Fruit fly (Drosophila melanogaster) whole organism: ENCODE results near the gene tal-AA.

Source experiments
- CG8478 ChIP-seq: fragments of >200 bp; optimal IDR thresholded peaks from 2 replicates; lab custom pipeline; 2018; ENCODE audit warnings: inconsistent platforms
- Dll ChIP-seq: fragments of >200 bp; optimal IDR thresholded peaks from 2 replicates; lab custom pipeline; 2017
- EcR ChIP-seq, 2 experiments: fragments of >200 bp; optimal IDR thresholded peaks; 2 replicates each; lab custom pipeline; 2017; ENCODE audit warnings: missing biosample characterization in 2 of 2, missing genetic modification characterization in 2 of 2, missing genetic modification reagents in 2 of 2
- pan ChIP-seq: fragments of >200 bp; optimal IDR thresholded peaks from 2 replicates; lab custom pipeline; 2017
- psq ChIP-seq: fragments of >200 bp; optimal IDR thresholded peaks from 2 replicates; lab custom pipeline; 2017
- usp ChIP-seq: fragments of >200 bp; optimal IDR thresholded peaks from 2 replicates; lab custom pipeline; 2017; ENCODE audit warnings: missing biosample characterization, missing genetic modification characterization, mixed read lengths

Gene tal-AA

DNA sequence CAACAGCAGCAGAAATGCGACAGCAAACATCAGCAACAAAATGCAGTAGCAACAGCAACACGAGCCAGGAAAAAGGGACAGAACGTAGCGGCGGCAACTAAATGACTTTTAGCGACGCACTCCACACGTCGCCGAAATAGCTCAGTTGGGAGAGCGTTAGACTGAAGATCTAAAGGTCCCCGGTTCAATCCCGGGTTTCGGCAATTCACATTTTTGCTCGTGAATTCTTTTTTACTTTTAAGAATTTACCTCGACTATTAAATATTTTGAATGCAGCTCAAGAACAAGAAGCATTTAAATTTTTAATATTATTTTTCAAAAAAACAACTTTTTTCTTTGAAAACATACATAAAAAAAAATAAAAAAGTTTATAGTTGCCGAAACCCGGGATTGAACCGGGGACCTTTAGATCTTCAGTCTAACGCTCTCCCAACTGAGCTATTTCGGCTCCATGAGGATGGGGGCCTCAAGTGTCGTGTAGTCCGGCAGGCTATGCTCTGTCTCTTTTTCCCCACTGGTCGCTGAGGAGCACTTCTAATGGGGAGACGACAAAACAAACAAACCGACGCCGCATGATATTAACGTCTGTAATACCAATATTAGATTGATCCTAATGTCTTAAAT, 15.0 kb upstream of the tal-AA start:
- TF ChIP-seq pan (lab: Kevin White, UChicago) (no peak), Dll (no peak), EcR (GFP tag; optimal IDR thresholded peaks at IDR 0.05; lab: Kevin White, UChicago) (no peak), usp (GFP tag; lab: Kevin White, UChicago) (no peak), CG8478 (lab: Kevin White, UChicago) (no peak), psq (lab: Kevin White, UChicago) (no peak)

dm6 chr3R:13799567-13800429, 13.1 kb upstream of the tal-AA start:
- no peak for TF ChIP-seq usp (GFP tag; lab: Kevin White, UChicago)
- TF ChIP-seq CG8478 (lab: Kevin White, UChicago), result no peak
- no peak for TF ChIP-seq pan (lab: Kevin White, UChicago)
- no peak for TF ChIP-seq psq (lab: Kevin White, UChicago)

dm6 chr3R:13800430-13800848, 12.5 kb upstream of the tal-AA start:
- TF ChIP-seq pan (lab: Kevin White, UChicago) (no peak), Dll (no peak)

DNA sequence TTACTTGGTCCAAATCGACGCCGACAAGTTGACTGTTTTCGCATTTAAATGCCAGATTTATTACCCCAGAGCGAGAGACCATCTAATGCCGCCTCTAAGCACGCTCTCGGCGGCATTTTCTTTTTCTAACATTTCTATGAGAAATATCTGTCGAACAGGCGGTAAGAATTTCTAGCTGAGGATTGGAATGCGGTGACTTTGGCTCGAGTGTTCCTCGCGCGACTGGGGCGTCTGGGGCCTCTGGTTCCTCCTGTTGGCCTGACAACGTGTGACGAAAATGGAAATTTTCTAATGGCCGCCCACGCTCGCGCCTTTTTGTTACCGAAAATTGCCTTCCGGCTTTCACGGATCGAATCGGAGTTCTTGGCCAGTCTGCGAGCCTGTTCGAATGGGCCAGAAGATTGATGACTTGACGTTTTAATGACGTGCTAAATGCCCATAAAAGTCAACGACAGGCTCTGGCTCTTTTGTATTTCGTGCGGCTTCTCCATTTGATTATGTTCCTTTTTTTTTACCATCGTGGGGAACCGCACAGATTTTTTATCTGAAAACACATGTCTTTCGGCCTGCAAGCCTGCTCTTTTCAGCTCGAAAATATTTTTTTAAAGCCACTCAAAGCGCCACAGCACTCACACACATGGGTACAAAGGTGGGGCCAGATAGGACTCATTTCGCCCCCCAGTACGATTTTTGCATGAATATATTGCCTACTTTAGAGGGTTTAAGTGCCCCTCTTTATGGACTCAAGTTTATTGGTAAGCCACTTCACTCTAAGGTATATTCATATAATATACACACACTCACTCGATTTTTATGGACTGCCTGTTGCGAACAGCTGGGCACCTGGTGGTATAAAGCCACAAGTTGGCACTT, 11.5 kb upstream of the tal-AA start:
- TF ChIP-seq Dll, result peak; percentile 10
- no peak for TF ChIP-seq usp (GFP tag; lab: Kevin White, UChicago)

DNA sequence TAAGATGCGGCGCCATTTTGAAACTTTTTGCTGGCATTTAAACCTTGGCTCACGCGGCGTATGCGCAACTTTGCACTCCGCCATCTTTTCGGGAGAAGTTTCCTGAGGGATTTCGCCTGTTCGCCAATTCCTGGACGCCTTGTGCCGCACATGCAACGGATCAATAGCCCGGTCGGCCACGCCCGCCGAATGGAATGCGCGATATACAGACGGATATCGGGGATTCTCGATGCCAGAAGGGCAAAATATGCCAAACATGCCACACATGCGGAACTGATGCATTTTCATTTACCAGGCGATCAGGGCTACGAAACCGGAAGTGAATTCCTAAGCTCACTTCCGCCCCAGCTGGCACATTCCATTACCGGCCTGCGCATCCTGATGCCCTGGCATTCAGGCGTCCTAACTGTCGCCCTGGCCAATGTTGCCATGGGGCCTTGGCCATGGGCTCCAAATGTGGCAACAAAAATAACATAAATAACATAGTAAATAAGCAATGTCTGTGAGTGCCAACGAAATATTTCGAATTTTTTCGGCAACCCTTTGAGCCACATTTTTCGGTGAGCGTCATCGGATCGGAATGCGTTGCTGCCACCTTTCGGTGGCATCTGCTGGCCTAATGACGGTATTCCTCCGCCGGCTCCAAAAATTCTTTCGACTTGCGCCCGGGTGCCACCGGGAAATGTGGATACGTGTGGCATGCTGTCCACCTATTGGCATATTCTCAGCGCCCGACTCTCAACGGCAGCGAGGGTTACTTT, 10.7 kb upstream of the tal-AA start:
- TF ChIP-seq Dll (no peak), pan (lab: Kevin White, UChicago) (no peak), usp (GFP tag; lab: Kevin White, UChicago) (no peak), psq (lab: Kevin White, UChicago) (no peak), CG8478 (lab: Kevin White, UChicago) (no peak), EcR (GFP tag; optimal IDR thresholded peaks at IDR 0.05; lab: Kevin White, UChicago) (no peak)

DNA sequence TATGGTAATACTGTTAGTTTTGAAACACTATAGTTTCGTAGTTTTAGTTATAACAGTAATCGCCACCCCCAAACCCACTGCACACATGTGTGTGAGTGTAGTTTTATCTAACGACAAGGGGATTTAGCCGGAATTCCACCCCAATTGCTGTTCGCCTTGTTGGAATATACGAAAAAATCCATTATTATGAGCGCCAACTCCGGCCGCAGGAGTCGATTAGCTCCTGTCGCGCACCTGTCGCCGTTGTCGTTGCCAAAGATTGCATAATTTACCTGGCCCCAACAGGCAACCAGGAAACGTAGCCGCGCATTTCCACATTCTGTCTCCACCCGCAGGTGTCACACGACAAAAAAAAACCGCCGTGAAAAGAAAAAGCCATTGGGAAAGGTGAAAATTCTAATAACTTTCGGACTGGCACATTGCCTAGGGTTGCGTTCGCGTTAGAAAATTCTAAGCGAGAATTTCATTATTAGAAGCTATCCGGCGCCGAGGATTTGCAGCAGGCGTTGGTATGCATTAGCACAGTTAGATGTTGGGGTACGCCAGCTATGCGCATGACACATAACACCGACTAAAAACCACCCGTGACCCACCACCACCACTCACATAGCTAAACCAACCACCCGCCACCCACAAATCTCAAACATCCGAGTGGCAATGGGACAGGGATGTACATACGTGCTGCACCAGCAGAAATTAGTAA, 9.6 kb upstream of the tal-AA start:
- TF ChIP-seq psq (lab: Kevin White, UChicago) (no peak), Dll (no peak)

- TF ChIP-seq usp (GFP tag; lab: Kevin White, UChicago) (no peak), pan (lab: Kevin White, UChicago) (no peak), EcR (GFP tag; optimal IDR thresholded peaks at IDR 0.05; lab: Kevin White, UChicago) (no peak), Dll (no peak), CG8478 (lab: Kevin White, UChicago) (no peak), psq (lab: Kevin White, UChicago) (no peak)
Observed at dm6 chr3R:13803892-13804710, 8.8 kb upstream of the tal-AA start.

dm6 chr3R:13804971-13805603, 7.8 kb upstream of the tal-AA start:
- TF ChIP-seq pan (lab: Kevin White, UChicago) (no peak), psq (lab: Kevin White, UChicago) (no peak), CG8478 (lab: Kevin White, UChicago) (no peak), EcR (GFP tag; optimal IDR thresholded peaks at IDR 0.05; lab: Kevin White, UChicago) (no peak), usp (GFP tag; lab: Kevin White, UChicago) (no peak), Dll (no peak)

- TF ChIP-seq EcR (GFP tag; optimal IDR thresholded peaks at IDR 0.05; lab: Kevin White, UChicago), result peak in 1 of 2 experiments; percentile 93
- TF ChIP-seq psq (lab: Kevin White, UChicago), result no peak
Observed at dm6 chr3R:13806032-13806709, 6.7 kb upstream of the tal-AA start.

dm6 chr3R:13806710-13807093, 6.2 kb upstream of the tal-AA start:
- TF ChIP-seq Dll (no peak), usp (GFP tag; lab: Kevin White, UChicago) (no peak), CG8478 (lab: Kevin White, UChicago) (no peak), pan (lab: Kevin White, UChicago) (peak; percentile 25)
